Worm (Caenorhabditis elegans) whole organism, L2 larva: ENCODE data around the gene chch-3.

ENCODE experiments used
- nhr-12 ChIP-seq: fragments of 150-350 bp; optimal IDR thresholded peaks from 2 replicates; lab custom pipeline; 2014; ENCODE audit warnings: missing biosample characterization, missing genetic modification characterization
- nhr-77 ChIP-seq: fragments of 150-350 bp; optimal IDR thresholded peaks from 2 replicates; lab custom pipeline; 2014; ENCODE audit warnings: missing biosample characterization, missing genetic modification characterization

DNA sequence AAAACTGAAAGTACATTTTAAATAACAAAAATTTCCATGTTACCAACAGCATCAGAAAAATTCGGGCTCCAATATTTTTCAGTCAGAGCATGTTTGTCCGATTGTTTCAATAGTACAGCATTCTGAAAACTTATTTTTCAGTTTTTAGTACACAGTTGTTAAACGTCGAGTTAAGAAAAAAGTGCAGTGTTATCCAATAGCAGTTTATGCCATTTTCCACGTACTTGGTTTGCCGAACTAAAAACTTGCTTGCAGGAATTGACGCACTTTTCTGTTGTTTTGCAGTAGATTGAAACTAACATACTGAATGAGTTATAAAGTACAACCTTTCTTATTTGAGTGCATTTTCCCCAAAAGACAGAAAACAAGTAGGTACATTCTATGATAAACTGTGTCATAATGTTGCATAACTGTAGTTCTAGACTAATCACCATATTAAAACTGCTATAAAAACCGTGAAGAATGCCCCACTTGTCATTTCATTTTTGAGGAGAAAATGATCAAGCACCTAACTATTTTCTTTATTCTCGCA is 18.4 kb upstream of the chch-3 start, which contains the start of the genes Y51B9A.14 and Y51B9A.8:
- TF ChIP-seq nhr-77 (tag; lab: Kevin White, UChicago) (no peak), nhr-12 (no peak)
